Fruit fly (Drosophila melanogaster): ENCODE measurements around the gene sws.
A peak's percentile ranks its signal among the peaks of the same experiment; 100 is the strongest.

The sws gene

dm6 chrX:7976976-7977834, 9.2 kb upstream of the sws start:
- TF ChIP-seq Hr83 (GFP tag; optimal IDR thresholded peaks at IDR 0.05; ENCODE audit: poor library complexity, severe bottlenecking) (no peak), CG9705 (GFP tag; optimal IDR thresholded peaks at IDR 0.05) (no peak), sv (GFP tag; optimal IDR thresholded peaks at IDR 0.05) (no peak), dmrt93B (GFP tag; optimal IDR thresholded peaks at IDR 0.05) (no peak), br (GFP tag; optimal IDR thresholded peaks at IDR 0.05) (no peak), rgr (GFP tag; optimal IDR thresholded peaks at IDR 0.05) (no peak), usp (GFP tag; optimal IDR thresholded peaks at IDR 0.05) (no peak), brk (GFP tag; optimal IDR thresholded peaks at IDR 0.05) (no peak), ey (GFP tag; optimal IDR thresholded peaks at IDR 0.05) (no peak), Jra (GFP tag; optimal IDR thresholded peaks at IDR 0.05) (no peak), Abd-B (GFP tag; optimal IDR thresholded peaks at IDR 0.05) (no peak), pan (optimal IDR thresholded peaks at IDR 0.05) (peak; percentile 30), fru (GFP tag; optimal IDR thresholded peaks at IDR 0.05) (no peak), Myc (optimal IDR thresholded peaks at IDR 0.05) (no peak), woc (GFP tag; optimal IDR thresholded peaks at IDR 0.05) (peak; percentile 50), Dif (GFP tag; optimal IDR thresholded peaks at IDR 0.05; ENCODE audit: partially characterized antibody) (no peak), dsf (GFP tag; optimal IDR thresholded peaks at IDR 0.05; ENCODE audit: borderline replicate concordance) (no peak), Sp1 (GFP tag; optimal IDR thresholded peaks at IDR 0.05) (no peak), Hnf4 (GFP tag; optimal IDR thresholded peaks at IDR 0.05) (no peak), h (GFP tag; optimal IDR thresholded peaks at IDR 0.05) (no peak), OdsH (GFP tag; optimal IDR thresholded peaks at IDR 0.05) (no peak), psq (GFP tag; optimal IDR thresholded peaks at IDR 0.05) (no peak), Dfd (GFP tag; optimal IDR thresholded peaks at IDR 0.05) (peak; percentile 81)

- TF ChIP-seq Hr83 (GFP tag; optimal IDR thresholded peaks at IDR 0.05; ENCODE audit: poor library complexity, severe bottlenecking), result no peak
- peak; percentile 3 for TF ChIP-seq ey (GFP tag; optimal IDR thresholded peaks at IDR 0.05)
- peak; percentile 2 for TF ChIP-seq Hnf4 (GFP tag; optimal IDR thresholded peaks at IDR 0.05)
- peak; percentile 9 for TF ChIP-seq Dfd (GFP tag; optimal IDR thresholded peaks at IDR 0.05)
- TF ChIP-seq lola (GFP tag; optimal IDR thresholded peaks at IDR 0.05), result no peak
- no peak for TF ChIP-seq sv (GFP tag; optimal IDR thresholded peaks at IDR 0.05)
- peak in 1 of 2 experiments; percentile 12 for TF ChIP-seq foxo (GFP tag; optimal IDR thresholded peaks at IDR 0.05)
- TF ChIP-seq tai (GFP tag; optimal IDR thresholded peaks at IDR 0.05), result no peak
These were observed 7.7 kb upstream of the sws start for dm6 chrX:7975516-7976257.

dm6 chrX:7973325-7973954, 5.4 kb upstream of the sws start:
- TF ChIP-seq foxo (GFP tag; optimal IDR thresholded peaks at IDR 0.05), result no peak
- TF ChIP-seq Abd-B (GFP tag; optimal IDR thresholded peaks at IDR 0.05), result no peak
- TF ChIP-seq pan (optimal IDR thresholded peaks at IDR 0.05), result no peak
- TF ChIP-seq h (GFP tag; optimal IDR thresholded peaks at IDR 0.05), result peak; percentile 20
- TF ChIP-seq OdsH (GFP tag; optimal IDR thresholded peaks at IDR 0.05), result no peak
- no peak for TF ChIP-seq Rel (GFP tag; optimal IDR thresholded peaks at IDR 0.05)
- TF ChIP-seq Rel (tag; optimal IDR thresholded peaks at IDR 0.05), result no peak
- no peak for TF ChIP-seq Hnf4 (GFP tag; optimal IDR thresholded peaks at IDR 0.05)
- no peak for TF ChIP-seq CrebA (GFP tag; optimal IDR thresholded peaks at IDR 0.05; ENCODE audit: borderline replicate concordance)
- TF ChIP-seq jim (GFP tag; optimal IDR thresholded peaks at IDR 0.05), result no peak
- TF ChIP-seq Hr78 (GFP tag; optimal IDR thresholded peaks at IDR 0.05), result no peak
- no peak for TF ChIP-seq Sp1 (GFP tag; optimal IDR thresholded peaks at IDR 0.05)
- TF ChIP-seq Dfd (GFP tag; optimal IDR thresholded peaks at IDR 0.05), result no peak
- peak; percentile 38 for TF ChIP-seq Jra (GFP tag; optimal IDR thresholded peaks at IDR 0.05)
- peak; percentile 61 for TF ChIP-seq psq (GFP tag; optimal IDR thresholded peaks at IDR 0.05)
- TF ChIP-seq dsf (GFP tag; optimal IDR thresholded peaks at IDR 0.05; ENCODE audit: borderline replicate concordance), result no peak
- no peak for TF ChIP-seq Vsx2 (GFP tag; optimal IDR thresholded peaks at IDR 0.05; ENCODE audit: partially characterized antibody)
